Fruit fly (Drosophila melanogaster) whole organism, wandering third instar larva: ENCODE measurements around the gene Lsp1gamma.
A peak's percentile ranks its signal among the peaks of the same experiment; 100 is the strongest.

Experiments used
- CG32264 ChIP-seq: fragments of 200-800 bp; sonication (Bioruptor generic); optimal IDR thresholded peaks from 2 replicates; lab custom pipeline; 2016; ENCODE audit warnings: missing biosample characterization, missing genetic modification characterization
- CG9705 ChIP-seq: fragments of 200-800 bp; sonication (Bioruptor generic); optimal IDR thresholded peaks from 2 replicates; lab custom pipeline; 2018; ENCODE audit warnings: missing biosample characterization, mild to moderate bottlenecking, missing genetic modification characterization
- CrebA ChIP-seq: fragments of 200-800 bp; sonication (Bioruptor generic); optimal IDR thresholded peaks from 2 replicates; lab custom pipeline; 2016; ENCODE audit warnings: missing biosample characterization, mild to moderate bottlenecking, missing genetic modification characterization, borderline replicate concordance
- Dfd ChIP-seq: fragments of >200 bp; optimal IDR thresholded peaks from 2 replicates; lab custom pipeline; 2017; ENCODE audit warnings: missing biosample characterization, missing genetic modification characterization
- Dif ChIP-seq: fragments of 200-275, 200-300 bp; sonication (Bioruptor generic); optimal IDR thresholded peaks from 2 replicates; lab custom pipeline; 2018; ENCODE audit warnings: missing biosample characterization, missing genetic modification characterization; ENCODE audit not compliant: partially characterized antibody
- GATAd ChIP-seq: sonication (Bioruptor generic); optimal IDR thresholded peaks from 2 replicates; lab custom pipeline; 2016; ENCODE audit warnings: missing biosample characterization, missing genetic modification characterization
- Hnf4 ChIP-seq: fragments of 200-800 bp; sonication (Bioruptor generic); optimal IDR thresholded peaks from 2 replicates; lab custom pipeline; 2016; ENCODE audit warnings: missing biosample characterization, mild to moderate bottlenecking, missing genetic modification characterization
- Hr78 ChIP-seq: fragments of >200 bp; optimal IDR thresholded peaks from 2 replicates; lab custom pipeline; 2017; ENCODE audit warnings: missing biosample characterization, missing genetic modification characterization
- Jra ChIP-seq: sonication (Bioruptor generic); optimal IDR thresholded peaks from 2 replicates; lab custom pipeline; 2016; ENCODE audit warnings: missing biosample characterization, missing genetic modification characterization
- Mio ChIP-seq: sonication (Bioruptor generic); optimal IDR thresholded peaks from 2 replicates; lab custom pipeline; 2016; ENCODE audit warnings: missing biosample characterization, missing genetic modification characterization
- Myc ChIP-seq: fragments of >200 bp; optimal IDR thresholded peaks from 2 replicates; lab custom pipeline; 2017
- N ChIP-seq: fragments of >200 bp; optimal IDR thresholded peaks from 2 replicates; lab custom pipeline; 2018; ENCODE audit warnings: missing biosample characterization, missing external identifiers, missing genetic modification characterization
- OdsH ChIP-seq: fragments of 200-800 bp; sonication (Bioruptor generic); optimal IDR thresholded peaks from 2 replicates; lab custom pipeline; 2016; ENCODE audit warnings: missing biosample characterization, mild to moderate bottlenecking, missing genetic modification characterization
- Rel ChIP-seq, 2 experiments: fragments of 200-800 bp; sonication (Bioruptor generic) in 1 of 2; optimal IDR thresholded peaks; 2 replicates in 1 of 2; 3 replicates in 1 of 2; lab custom pipeline; 2016 to 2019; ENCODE audit warnings: mild to moderate bottlenecking in 2 of 2, missing biosample characterization in 2 of 2, missing genetic modification characterization in 2 of 2, moderate library complexity in 1 of 2
- Sp1 ChIP-seq: fragments of 200-800 bp; sonication (Bioruptor generic); optimal IDR thresholded peaks from 3 replicates; lab custom pipeline; 2019; ENCODE audit warnings: missing biosample characterization, mild to moderate bottlenecking, missing genetic modification characterization, moderate library complexity
- Vsx2 ChIP-seq: fragments of 200-300, 225-300 bp; sonication (Bioruptor generic); optimal IDR thresholded peaks from 2 replicates; lab custom pipeline; 2018; ENCODE audit warnings: missing biosample characterization, missing genetic modification characterization; ENCODE audit not compliant: partially characterized antibody
- brk ChIP-seq: fragments of 200-800 bp; sonication (Bioruptor generic); optimal IDR thresholded peaks from 2 replicates; lab custom pipeline; 2016; ENCODE audit warnings: missing biosample characterization, mild to moderate bottlenecking, missing genetic modification characterization
- dmrt93B ChIP-seq: fragments of 200-800 bp; sonication (Bioruptor generic); optimal IDR thresholded peaks from 2 replicates; lab custom pipeline; 2018; ENCODE audit warnings: missing biosample characterization, mild to moderate bottlenecking, missing genetic modification characterization
- dsf ChIP-seq: sonication (Bioruptor generic); optimal IDR thresholded peaks from 2 replicates; lab custom pipeline; 2016; ENCODE audit warnings: missing biosample characterization, missing genetic modification characterization, borderline replicate concordance
- ey ChIP-seq: fragments of 200-800 bp; sonication (Bioruptor generic); optimal IDR thresholded peaks from 2 replicates; lab custom pipeline; 2016; ENCODE audit warnings: missing biosample characterization, missing genetic modification characterization
- foxo ChIP-seq, 2 experiments: fragments of 200-800 bp; sonication (Bioruptor generic); optimal IDR thresholded peaks; 2 replicates in 1 of 2; 3 replicates in 1 of 2; lab custom pipeline; 2016 to 2017; ENCODE audit warnings: missing biosample characterization in 2 of 2, missing genetic modification characterization in 2 of 2
- fru ChIP-seq: fragments of 200-800 bp; sonication (Bioruptor generic); optimal IDR thresholded peaks from 3 replicates; lab custom pipeline; 2016; ENCODE audit warnings: missing biosample characterization, mild to moderate bottlenecking, missing genetic modification characterization
- h ChIP-seq: fragments of 200-800 bp; sonication (Bioruptor generic); optimal IDR thresholded peaks from 3 replicates; lab custom pipeline; 2016; ENCODE audit warnings: missing biosample characterization, mild to moderate bottlenecking, missing genetic modification characterization
- jim ChIP-seq: fragments of 175-275, 200-325 bp; sonication (Bioruptor generic); optimal IDR thresholded peaks from 2 replicates; lab custom pipeline; 2016; ENCODE audit warnings: missing biosample characterization, mild to moderate bottlenecking, missing genetic modification characterization
- lola ChIP-seq: fragments of >200 bp; optimal IDR thresholded peaks from 2 replicates; lab custom pipeline; 2017; ENCODE audit warnings: missing biosample characterization, missing genetic modification characterization
- pan ChIP-seq: fragments of >200 bp; optimal IDR thresholded peaks from 2 replicates; lab custom pipeline; 2017
- psq ChIP-seq: fragments of 200-800 bp; sonication (Bioruptor generic); optimal IDR thresholded peaks from 3 replicates; lab custom pipeline; 2017; ENCODE audit warnings: missing biosample characterization, mild to moderate bottlenecking, missing genetic modification characterization, moderate library complexity
- rgr ChIP-seq: fragments of 200-800 bp; sonication (Bioruptor generic); optimal IDR thresholded peaks from 3 replicates; lab custom pipeline; 2016; ENCODE audit warnings: missing biosample characterization, mild to moderate bottlenecking, missing genetic modification characterization
- sage ChIP-seq: fragments of 200-800 bp; sonication (Bioruptor generic); optimal IDR thresholded peaks from 2 replicates; lab custom pipeline; 2016; ENCODE audit warnings: missing biosample characterization, mild to moderate bottlenecking, missing genetic modification characterization
- sv ChIP-seq: fragments of 200-800 bp; sonication (Bioruptor generic); optimal IDR thresholded peaks from 3 replicates; lab custom pipeline; 2016; ENCODE audit warnings: missing biosample characterization, missing genetic modification characterization
- tai ChIP-seq: sonication (Bioruptor generic); optimal IDR thresholded peaks from 2 replicates; lab custom pipeline; 2016; ENCODE audit warnings: missing biosample characterization, missing genetic modification characterization
- usp ChIP-seq: fragments of >200 bp; optimal IDR thresholded peaks from 2 replicates; lab custom pipeline; 2017; ENCODE audit warnings: missing biosample characterization, missing genetic modification characterization
- woc ChIP-seq: sonication (Bioruptor generic); optimal IDR thresholded peaks from 2 replicates; lab custom pipeline; 2016; ENCODE audit warnings: missing biosample characterization, mild to moderate bottlenecking, missing genetic modification characterization

Gene Lsp1gamma

dm6 chr3L:54651-55050 lies 11.6 kb upstream of the Lsp1gamma start, which contains the start of gene CG43149:
CG43149 (minus strand) TSS chr3L:54751.
- TF ChIP-seq foxo (GFP tag; optimal IDR thresholded peaks at IDR 0.05; lab: Kevin White, UChicago) (no peak), CrebA (no peak), OdsH (no peak), pan (lab: Kevin White, UChicago) (no peak), woc (GFP tag; lab: Kevin White, UChicago) (no peak), rgr (no peak), dsf (GFP tag; lab: Kevin White, UChicago) (no peak), brk (GFP tag; lab: Kevin White, UChicago) (no peak), ey (GFP tag; lab: Kevin White, UChicago) (no peak), Hr78 (GFP tag; lab: Kevin White, UChicago) (no peak), fru (GFP tag; lab: Kevin White, UChicago) (no peak), usp (GFP tag; lab: Kevin White, UChicago) (no peak), Jra (GFP tag; lab: Kevin White, UChicago) (no peak), CG9705 (GFP tag; lab: Kevin White, UChicago) (no peak), Dif (no peak), CG32264 (GFP tag; lab: Kevin White, UChicago) (no peak), tai (no peak), jim (no peak), sage (GFP tag; lab: Kevin White, UChicago) (no peak), N (GFP tag; lab: Kevin White, UChicago) (no peak)
- TF ChIP-seq, all 38 proteins: peak for 0

DNA sequence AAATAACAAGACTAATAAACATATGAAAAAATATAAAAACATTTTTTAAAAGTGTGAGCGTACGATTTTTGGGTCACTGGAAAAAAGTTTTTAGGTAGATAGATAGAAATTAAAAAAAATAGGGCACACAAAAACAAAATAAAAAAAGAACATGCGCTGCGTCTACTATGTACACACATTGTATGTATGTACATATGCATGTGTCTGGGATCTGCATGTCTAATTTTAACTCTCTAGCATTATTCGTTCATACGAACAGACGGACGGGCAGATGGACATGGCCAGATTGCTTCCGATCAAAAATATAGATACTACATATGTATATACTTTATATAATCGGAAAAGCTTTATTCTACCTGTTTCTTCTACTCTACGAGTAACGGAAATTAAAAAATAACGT lies 9.7 kb upstream of the Lsp1gamma start:
- TF ChIP-seq rgr, result no peak
- TF ChIP-seq h, result no peak
- no peak for TF ChIP-seq Hr78 (GFP tag; lab: Kevin White, UChicago)
- no peak for TF ChIP-seq woc (GFP tag; lab: Kevin White, UChicago)
- no peak for TF ChIP-seq Rel (GFP tag; optimal IDR thresholded peaks at IDR 0.05; lab: Kevin White, UChicago)
- no peak for TF ChIP-seq Rel (tag; optimal IDR thresholded peaks at IDR 0.05; lab: Kevin White, UChicago)
- no peak for TF ChIP-seq Jra (GFP tag; lab: Kevin White, UChicago)
- no peak for TF ChIP-seq jim
- TF ChIP-seq psq (GFP tag; lab: Kevin White, UChicago), result no peak
- no peak for TF ChIP-seq Mio
- no peak for TF ChIP-seq Sp1 (GFP tag; lab: Kevin White, UChicago)
- TF ChIP-seq Myc (lab: Kevin White, UChicago), result no peak
- TF ChIP-seq Hnf4 (GFP tag; lab: Kevin White, UChicago), result no peak
- TF ChIP-seq CrebA, result no peak

DNA sequence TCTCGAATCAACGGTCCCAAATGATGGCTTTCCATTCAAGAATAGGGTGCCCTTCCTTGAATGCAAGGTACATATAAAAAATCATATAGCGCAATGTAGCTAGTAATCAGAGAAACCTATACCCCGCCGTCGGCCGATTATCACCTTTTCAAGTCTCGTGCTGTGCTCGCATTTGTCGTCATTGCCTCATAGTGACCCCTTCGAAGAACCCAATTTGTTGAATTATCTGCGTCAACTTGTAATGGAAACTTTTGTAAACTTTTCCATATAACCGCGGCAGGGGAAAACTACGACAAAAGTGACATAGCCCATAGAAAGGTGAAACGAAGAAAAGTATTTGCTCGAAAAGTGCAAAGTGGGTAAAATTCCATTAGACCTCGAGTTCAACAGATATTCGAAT lies 8.6 kb upstream of the Lsp1gamma start:
- TF ChIP-seq rgr (peak; percentile 1), lola (GFP tag; lab: Kevin White, UChicago) (no peak)

DNA sequence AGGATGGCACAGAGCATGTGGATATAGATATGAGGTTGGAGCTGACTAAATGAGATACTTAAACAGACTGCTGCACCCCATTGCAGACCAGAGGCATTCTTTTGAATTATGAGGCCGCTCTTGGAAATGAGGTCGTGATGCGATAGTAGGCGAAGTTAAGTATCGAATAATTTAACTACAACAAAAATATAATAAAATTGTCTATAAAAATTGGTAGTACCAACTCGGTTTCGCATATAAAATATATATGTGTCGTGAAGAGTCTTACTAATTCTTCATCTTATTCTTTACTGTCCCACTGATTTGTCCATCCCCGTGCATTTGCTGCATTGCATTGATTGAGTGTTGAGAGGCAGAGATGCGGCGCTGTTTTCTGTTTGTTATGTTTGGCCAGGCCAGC lies 6.2 kb upstream of the Lsp1gamma start:
- no peak for TF ChIP-seq lola (GFP tag; lab: Kevin White, UChicago)
- no peak for TF ChIP-seq tai
- TF ChIP-seq h, result peak; percentile 14
- TF ChIP-seq Myc (lab: Kevin White, UChicago), result no peak
- no peak for TF ChIP-seq Vsx2 (GFP tag; lab: Kevin White, UChicago)
- TF ChIP-seq OdsH, result no peak
- no peak for TF ChIP-seq rgr
- no peak for TF ChIP-seq CG32264 (GFP tag; lab: Kevin White, UChicago)
- TF ChIP-seq dmrt93B (GFP tag; lab: Kevin White, UChicago), result no peak
- TF ChIP-seq Jra (GFP tag; lab: Kevin White, UChicago), result no peak
- TF ChIP-seq CG9705 (GFP tag; lab: Kevin White, UChicago), result no peak
- TF ChIP-seq brk (GFP tag; lab: Kevin White, UChicago), result peak; percentile 1
- no peak for TF ChIP-seq dsf (GFP tag; lab: Kevin White, UChicago)
- TF ChIP-seq Dfd (GFP tag; lab: Kevin White, UChicago), result no peak
- no peak for TF ChIP-seq sv (GFP tag; lab: Kevin White, UChicago)
- TF ChIP-seq GATAd (GFP tag; lab: Kevin White, UChicago), result no peak

- TF ChIP-seq N (GFP tag; lab: Kevin White, UChicago) (no peak), Dif (no peak), rgr (no peak)
Observed at dm6 chr3L:60491-60890, 5.7 kb upstream of the Lsp1gamma start.
